Fruit fly (Drosophila melanogaster) whole organism: Measurements from ENCODE around the gene Pdxk.

Source experiments
- CG8478 ChIP-seq: fragments of >200 bp; optimal IDR thresholded peaks from 2 replicates; lab custom pipeline; 2018; ENCODE audit warnings: inconsistent platforms
- Dll ChIP-seq: fragments of >200 bp; optimal IDR thresholded peaks from 2 replicates; lab custom pipeline; 2017
- pan ChIP-seq: fragments of >200 bp; optimal IDR thresholded peaks from 2 replicates; lab custom pipeline; 2017
- psq ChIP-seq: fragments of >200 bp; optimal IDR thresholded peaks from 2 replicates; lab custom pipeline; 2017
- usp ChIP-seq: fragments of >200 bp; optimal IDR thresholded peaks from 2 replicates; lab custom pipeline; 2017; ENCODE audit warnings: missing biosample characterization, missing genetic modification characterization, mixed read lengths

dm6 chr3L:9400697-9401353, 40.7 kb downstream of the Pdxk start:
- TF ChIP-seq CG8478 (lab: Kevin White, UChicago) (no peak), psq (lab: Kevin White, UChicago) (no peak), pan (lab: Kevin White, UChicago) (no peak), usp (GFP tag; lab: Kevin White, UChicago) (no peak), Dll (lab: Kevin White, UChicago) (no peak)
